Fruit fly (Drosophila melanogaster) whole organism, embryonic: ENCODE measurements around the gene Mct1.
A peak's percentile ranks its signal among the peaks of the same experiment; 100 is the strongest.

Experiments
- Adf1 ChIP-seq: fragments of 200-800 bp; sonication (Bioruptor generic); IDR thresholded peaks from 2 replicates; pipeline ENCODE4 v1.3.6; 2022; ENCODE audit warnings: missing biosample characterization, missing genetic modification characterization
- Asciz ChIP-seq: fragments of 200-800 bp; sonication (Bioruptor generic); optimal IDR thresholded peaks from 2 replicates; lab custom pipeline; 2017; ENCODE audit warnings: missing biosample characterization, mild to moderate bottlenecking, missing genetic modification characterization, missing genetic modification reagents
- Atf6 ChIP-seq: fragments of 200-800 bp; sonication (Bioruptor generic); IDR thresholded peaks from 2 replicates; pipeline ENCODE4 v1.3.6; 2022; ENCODE audit warnings: missing biosample characterization, missing genetic modification characterization
- Bteb2 ChIP-seq: fragments of 200-800 bp; sonication (Bioruptor generic); optimal IDR thresholded peaks from 2 replicates; lab custom pipeline; 2016; ENCODE audit warnings: missing biosample characterization, missing genetic modification characterization
- CG10274 ChIP-seq: fragments of 200-800 bp; sonication (Bioruptor generic); optimal IDR thresholded peaks from 3 replicates; lab custom pipeline; 2017; ENCODE audit warnings: missing biosample characterization, mild to moderate bottlenecking, missing genetic modification characterization
- CG10543 ChIP-seq: fragments of 200-800 bp; sonication (Bioruptor generic); optimal IDR thresholded peaks from 3 replicates; lab custom pipeline; 2017; ENCODE audit warnings: missing biosample characterization, mild to moderate bottlenecking, missing genetic modification characterization, moderate library complexity
- CG14667 ChIP-seq: fragments of 200-800 bp; sonication (Bioruptor generic); IDR thresholded peaks from 2 replicates; pipeline ENCODE4 v1.3.6; 2022; ENCODE audit warnings: missing biosample characterization, missing genetic modification characterization
- CG1647 ChIP-seq: fragments of 200-800 bp; sonication (Bioruptor generic); optimal IDR thresholded peaks from 3 replicates; lab custom pipeline; 2016; ENCODE audit warnings: missing biosample characterization, missing genetic modification characterization
- CG17328 ChIP-seq: fragments of 200-800 bp; sonication (Bioruptor generic); IDR thresholded peaks from 2 replicates; pipeline ENCODE4 v1.3.6; 2022; ENCODE audit warnings: missing biosample characterization, missing genetic modification characterization
- CG17912 ChIP-seq: fragments of 200-800 bp; sonication (Bioruptor generic); optimal IDR thresholded peaks from 2 replicates; lab custom pipeline; 2018; ENCODE audit warnings: missing biosample characterization, mild to moderate bottlenecking, missing genetic modification characterization
- CG31365 ChIP-seq: fragments of 200-800 bp; sonication (Bioruptor generic); optimal IDR thresholded peaks from 2 replicates; lab custom pipeline; 2018; ENCODE audit warnings: missing biosample characterization, mild to moderate bottlenecking, missing genetic modification characterization
- CG4282 ChIP-seq: fragments of 200-800 bp; sonication (Bioruptor generic); optimal IDR thresholded peaks from 2 replicates; lab custom pipeline; 2016; ENCODE audit warnings: missing biosample characterization, missing genetic modification characterization
- CG5180 ChIP-seq: fragments of 200-800 bp; sonication (Bioruptor generic); optimal IDR thresholded peaks from 3 replicates; lab custom pipeline; 2017; ENCODE audit warnings: missing biosample characterization, missing genetic modification characterization, mild to moderate bottlenecking, moderate library complexity, missing genetic modification reagents
- CG7928 ChIP-seq: fragments of 200-800 bp; sonication (Bioruptor generic); optimal IDR thresholded peaks from 2 replicates; lab custom pipeline; 2017; ENCODE audit warnings: missing biosample characterization, mild to moderate bottlenecking, missing genetic modification characterization
- CG7987 ChIP-seq: fragments of 200-800 bp; sonication (Bioruptor generic); optimal IDR thresholded peaks from 2 replicates; lab custom pipeline; 2018; ENCODE audit warnings: missing biosample characterization, mild to moderate bottlenecking, missing genetic modification characterization, moderate library complexity
- Doc2 ChIP-seq: fragments of 200-800 bp; sonication (Bioruptor generic); IDR thresholded peaks from 2 replicates; pipeline ENCODE4 v1.3.6; 2022; ENCODE audit warnings: missing biosample characterization, missing genetic modification characterization
- Gug ChIP-seq: fragments of 200-800 bp; sonication (Bioruptor generic); IDR thresholded peaks from 4 replicates; pipeline ENCODE4 v1.3.6; 2022; ENCODE audit warnings: missing biosample characterization, missing genetic modification characterization
- H15 ChIP-seq: fragments of 200-800 bp; sonication (Bioruptor generic); IDR thresholded peaks from 3 replicates; pipeline ENCODE4 v1.3.6; 2022; ENCODE audit warnings: missing biosample characterization, missing genetic modification characterization
- HLH3B ChIP-seq: fragments of 200-800 bp; sonication (Bioruptor generic); IDR thresholded peaks from 2 replicates; pipeline ENCODE4 v1.3.6; 2022; ENCODE audit warnings: missing biosample characterization, missing genetic modification characterization
- Hr51 ChIP-seq, 2 experiments: fragments of 200-800 bp; sonication (Bioruptor generic); optimal IDR thresholded peaks; 2 replicates in 1 of 2; 3 replicates in 1 of 2; lab custom pipeline; 2016 to 2018; ENCODE audit warnings: missing biosample characterization in 2 of 2, missing genetic modification characterization in 2 of 2, mild to moderate bottlenecking in 1 of 2, moderate library complexity in 1 of 2
- Hsf ChIP-seq: fragments of 200-800 bp; sonication (Bioruptor generic); optimal IDR thresholded peaks from 3 replicates; lab custom pipeline; 2016; ENCODE audit warnings: missing biosample characterization, missing genetic modification characterization
- Mad ChIP-seq: fragments of 200-800 bp; sonication (Bioruptor generic); optimal IDR thresholded peaks from 2 replicates; lab custom pipeline; 2016; ENCODE audit warnings: missing biosample characterization, missing genetic modification characterization
- NK7.1 ChIP-seq: fragments of 200-800 bp; sonication (Bioruptor generic); optimal IDR thresholded peaks from 3 replicates; lab custom pipeline; 2016; ENCODE audit warnings: missing biosample characterization, missing genetic modification characterization
- NfI ChIP-seq: fragments of 200-800 bp; sonication (Bioruptor generic); optimal IDR thresholded peaks from 3 replicates; lab custom pipeline; 2018; ENCODE audit warnings: missing biosample characterization, mild to moderate bottlenecking, missing genetic modification characterization, moderate library complexity
- Opbp ChIP-seq: fragments of 200-800 bp; sonication (Bioruptor generic); IDR thresholded peaks from 3 replicates; pipeline ENCODE4 v1.3.6; 2022; ENCODE audit warnings: missing biosample characterization, missing genetic modification characterization; ENCODE audit not compliant: partially characterized antibody
- Spps ChIP-seq: fragments of 200-800 bp; sonication (Bioruptor generic); optimal IDR thresholded peaks from 2 replicates; lab custom pipeline; 2018; ENCODE audit warnings: missing biosample characterization, mild to moderate bottlenecking, missing genetic modification characterization
- Sry-β ChIP-seq: fragments of 200-800 bp; sonication (Bioruptor generic); optimal IDR thresholded peaks from 2 replicates; lab custom pipeline; 2018; ENCODE audit warnings: missing biosample characterization, mild to moderate bottlenecking, missing genetic modification characterization, moderate library complexity
- Xrp1 ChIP-seq: fragments of 200-800 bp; sonication (Bioruptor generic); IDR thresholded peaks from 2 replicates; pipeline ENCODE4 v1.3.6; 2022; ENCODE audit warnings: missing biosample characterization, missing genetic modification characterization
- YL-1 ChIP-seq: fragments of 200-800 bp; sonication (Bioruptor generic); optimal IDR thresholded peaks from 3 replicates; lab custom pipeline; 2017; ENCODE audit warnings: missing biosample characterization, mild to moderate bottlenecking, missing genetic modification characterization
- ara ChIP-seq: fragments of 200-800 bp; sonication (Bioruptor generic); IDR thresholded peaks from 2 replicates; pipeline ENCODE4 v1.3.6; 2022; ENCODE audit warnings: missing biosample characterization, missing genetic modification characterization
- chinmo ChIP-seq: fragments of 200-800 bp; sonication (Bioruptor generic); IDR thresholded peaks from 4 replicates; pipeline ENCODE4 v1.3.6; 2022; ENCODE audit warnings: missing biosample characterization, missing genetic modification characterization; ENCODE audit not compliant: partially characterized antibody
- disco-r ChIP-seq: fragments of 200-800 bp; sonication (Bioruptor generic); optimal IDR thresholded peaks from 2 replicates; lab custom pipeline; 2016; ENCODE audit warnings: missing biosample characterization, missing genetic modification characterization
- dysf ChIP-seq: fragments of 200-800 bp; sonication (Bioruptor generic); IDR thresholded peaks from 3 replicates; pipeline ENCODE4 v1.3.6; 2022; ENCODE audit warnings: missing biosample characterization, missing genetic modification characterization
- en ChIP-seq: fragments of 200-800 bp; sonication (Bioruptor generic); optimal IDR thresholded peaks from 2 replicates; lab custom pipeline; 2016; ENCODE audit warnings: missing biosample characterization, missing genetic modification characterization
- exex ChIP-seq: fragments of 200-800 bp; sonication (Bioruptor generic); optimal IDR thresholded peaks from 4 replicates; lab custom pipeline; 2018; ENCODE audit warnings: missing biosample characterization, mild to moderate bottlenecking, missing genetic modification characterization, moderate library complexity
- gce ChIP-seq: fragments of 200-800 bp; sonication (Bioruptor generic); IDR thresholded peaks from 3 replicates; pipeline ENCODE4 v1.3.6; 2022; ENCODE audit warnings: missing biosample characterization, missing genetic modification characterization
- gfzf ChIP-seq: fragments of 200-800 bp; sonication (Bioruptor generic); optimal IDR thresholded peaks from 2 replicates; lab custom pipeline; 2016; ENCODE audit warnings: missing biosample characterization, mild to moderate bottlenecking, missing genetic modification characterization, moderate library complexity
- hbn ChIP-seq: fragments of 200-800 bp; sonication (Bioruptor generic); IDR thresholded peaks from 2 replicates; pipeline ENCODE4 v1.3.6; 2022; ENCODE audit warnings: missing biosample characterization, missing genetic modification characterization; ENCODE audit not compliant: partially characterized antibody
- her ChIP-seq: fragments of 200-800 bp; sonication (Bioruptor generic); optimal IDR thresholded peaks from 2 replicates; lab custom pipeline; 2016; ENCODE audit warnings: missing biosample characterization, missing genetic modification characterization
- lmd ChIP-seq: fragments of 200-800 bp; sonication (Bioruptor generic); IDR thresholded peaks from 2 replicates; pipeline ENCODE4 v1.3.6; 2022; ENCODE audit warnings: missing biosample characterization, missing genetic modification characterization
- odd ChIP-seq: fragments of 200-800 bp; sonication (Bioruptor generic); optimal IDR thresholded peaks from 2 replicates; lab custom pipeline; 2017; ENCODE audit warnings: missing biosample characterization, mild to moderate bottlenecking, missing genetic modification characterization
- otp ChIP-seq: fragments of 200-800 bp; sonication (Bioruptor generic); IDR thresholded peaks from 3 replicates; pipeline ENCODE4, ENCODE4 v1.3.6; 2022; ENCODE audit warnings: missing biosample characterization, missing genetic modification characterization
- pfk ChIP-seq: fragments of 200-800 bp; sonication (Bioruptor generic); optimal IDR thresholded peaks from 2 replicates; lab custom pipeline; 2018; ENCODE audit warnings: missing biosample characterization, mild to moderate bottlenecking, missing genetic modification characterization, moderate library complexity
- pho ChIP-seq: fragments of 200-800 bp; sonication (Bioruptor generic); optimal IDR thresholded peaks from 2 replicates; lab custom pipeline; 2016; ENCODE audit warnings: missing biosample characterization, missing genetic modification characterization
- phol ChIP-seq: fragments of 200-800 bp; sonication (Bioruptor generic); optimal IDR thresholded peaks from 3 replicates; lab custom pipeline; 2018; ENCODE audit warnings: missing biosample characterization, mild to moderate bottlenecking, missing genetic modification characterization, moderate library complexity
- psq ChIP-seq: fragments of 200-800 bp; sonication (Bioruptor generic); optimal IDR thresholded peaks from 2 replicates; lab custom pipeline; 2017; ENCODE audit warnings: missing biosample characterization, missing genetic modification characterization
- run ChIP-seq: fragments of 200-800 bp; sonication (Bioruptor generic); optimal IDR thresholded peaks from 3 replicates; lab custom pipeline; 2018; ENCODE audit warnings: missing biosample characterization, mild to moderate bottlenecking, missing genetic modification characterization
- salm ChIP-seq: fragments of 200-800 bp; sonication (Bioruptor generic); optimal IDR thresholded peaks from 2 replicates; lab custom pipeline; 2018; ENCODE audit warnings: missing biosample characterization, mild to moderate bottlenecking, missing genetic modification characterization
- sens ChIP-seq: fragments of 200-800 bp; sonication (Bioruptor generic); peaks from one replicate; lab custom pipeline; 2016; ENCODE audit warnings: missing biosample characterization, missing genetic modification characterization
- sr ChIP-seq: fragments of 200-800 bp; sonication (Bioruptor generic); IDR thresholded peaks from 3 replicates; pipeline ENCODE4 v1.3.6; 2022; ENCODE audit warnings: missing biosample characterization, missing genetic modification characterization
- stwl ChIP-seq: fragments of 200-800 bp; sonication (Bioruptor generic); optimal IDR thresholded peaks from 3 replicates; lab custom pipeline; 2018; ENCODE audit warnings: missing biosample characterization, mild to moderate bottlenecking, missing genetic modification characterization, moderate library complexity
- zen2 ChIP-seq: fragments of 200-800 bp; sonication (Bioruptor generic); IDR thresholded peaks from 3 replicates; pipeline ENCODE4 v1.3.6; 2022; ENCODE audit warnings: missing biosample characterization, missing genetic modification characterization; ENCODE audit not compliant: partially characterized antibody

Gene Mct1

dm6 chrX:2249763-2250162 lies 60.8 kb downstream of the Mct1 start, which contains the start of gene crn (continued):
- no peak for TF ChIP-seq gfzf (GFP tag; lab: Kevin White, UChicago)
- TF ChIP-seq YL-1 (GFP tag; lab: Kevin White, UChicago) = no peak
- TF ChIP-seq zen2 (GFP tag; lab: Robert Waterston, UW) = peak; percentile 71; the same call in 1 of the 3 replicates
- TF ChIP-seq stwl (tag; lab: Kevin White, UChicago) = peak; percentile 40
- no peak for TF ChIP-seq CG17912 (GFP tag; lab: Kevin White, UChicago)
- no peak for TF ChIP-seq CG4282
- TF ChIP-seq NK7.1 (GFP tag; lab: Kevin White, UChicago) = no peak
- no peak for TF ChIP-seq odd
- no peak for TF ChIP-seq Hsf (GFP tag; lab: Kevin White, UChicago)
- TF ChIP-seq run (tag; lab: Kevin White, UChicago) = no peak
- no peak for TF ChIP-seq CG1647 (GFP tag; lab: Kevin White, UChicago)
- no peak for TF ChIP-seq CG14667 (GFP tag; lab: Robert Waterston, UW)
- no peak for TF ChIP-seq disco-r (GFP tag; lab: Kevin White, UChicago)
- TF ChIP-seq CG10274 (GFP tag; lab: Kevin White, UChicago) = no peak
- no peak for TF ChIP-seq Bteb2 (GFP tag; lab: Kevin White, UChicago)
- no peak for TF ChIP-seq Hr51 (GFP tag; optimal IDR thresholded peaks at IDR 0.05; lab: Kevin White, UChicago)
- no peak for TF ChIP-seq CG7928 (GFP tag; lab: Kevin White, UChicago)
- TF ChIP-seq otp (GFP tag; lab: Robert Waterston, UW) = no peak
- no peak for TF ChIP-seq Doc2 (GFP tag; lab: Robert Waterston, UW)
- no peak for TF ChIP-seq psq
- no peak for TF ChIP-seq Atf6 (GFP tag; lab: Robert Waterston, UW)
- TF ChIP-seq H15 (GFP tag; lab: Robert Waterston, UW) = no peak
- no peak for TF ChIP-seq gce
- TF ChIP-seq her (GFP tag; lab: Kevin White, UChicago) = no peak
- TF ChIP-seq en = no peak
- no peak for TF ChIP-seq exex (tag; lab: Kevin White, UChicago)
- TF ChIP-seq Asciz (GFP tag; lab: Kevin White, UChicago) = no peak
- TF ChIP-seq sens (GFP tag; lab: Kevin White, UChicago) = no peak
- TF ChIP-seq Xrp1 = no peak
- no peak for TF ChIP-seq NfI (GFP tag; lab: Kevin White, UChicago)
- no peak for TF ChIP-seq Gug
- no peak for TF ChIP-seq Spps
- no peak for TF ChIP-seq CG5180 (GFP tag; lab: Kevin White, UChicago)
- peak; percentile 77; the same call in 2 of the 3 replicates for TF ChIP-seq Opbp
- TF ChIP-seq pho = no peak
- TF ChIP-seq chinmo = 0 out of 4 replicates have a peak, but pooled peaks have one; percentile 65
- TF ChIP-seq salm (tag; lab: Kevin White, UChicago) = no peak
- no peak for TF ChIP-seq sr
- no peak for TF ChIP-seq CG31365 (tag; lab: Kevin White, UChicago)
- TF ChIP-seq CG7987 = no peak
- TF ChIP-seq phol (tag; lab: Kevin White, UChicago) = no peak
- TF ChIP-seq CG10543 (GFP tag; lab: Kevin White, UChicago) = no peak
- no peak for TF ChIP-seq CG17328 (GFP tag; lab: Robert Waterston, UW)
- no peak for TF ChIP-seq HLH3B
- no peak for TF ChIP-seq lmd (GFP tag; lab: Robert Waterston, UW)
- no peak for TF ChIP-seq Adf1 (GFP tag; lab: Robert Waterston, UW)
- no peak for TF ChIP-seq pfk (GFP tag; lab: Kevin White, UChicago)
- TF ChIP-seq hbn (GFP tag; lab: Robert Waterston, UW) = peak; percentile 49; the same call in 1 of the 2 replicates
- TF ChIP-seq Mad (GFP tag; lab: Kevin White, UChicago) = no peak
- TF ChIP-seq dysf (GFP tag; lab: Robert Waterston, UW) = no peak
- TF ChIP-seq ara (GFP tag; lab: Robert Waterston, UW) = no peak
- TF ChIP-seq Sry-β (GFP tag; lab: Kevin White, UChicago) = no peak
